Fruit fly (Drosophila melanogaster) whole organism, pupa: ENCODE measurements around the gene CG31778.

ENCODE experiments used
- CG12605 ChIP-seq: fragments of 200-800 bp; sonication (Bioruptor generic); IDR thresholded peaks from 2 replicates; pipeline ENCODE4 v1.3.6; 2022; ENCODE audit warnings: missing biosample characterization, missing genetic modification characterization
- CG13204 ChIP-seq: fragments of 200-800 bp; sonication (Bioruptor generic); optimal IDR thresholded peaks from 2 replicates; lab custom pipeline; 2018; ENCODE audit warnings: missing biosample characterization, mild to moderate bottlenecking, missing genetic modification characterization, moderate library complexity
- CG14655 ChIP-seq: fragments of 200-800 bp; sonication (Bioruptor generic); optimal IDR thresholded peaks from 3 replicates; lab custom pipeline; 2017; ENCODE audit warnings: mild to moderate bottlenecking, missing biosample characterization, missing genetic modification reagents, missing genetic modification characterization
- CG34367 ChIP-seq: fragments of 200-800 bp; sonication (Bioruptor generic); optimal IDR thresholded peaks from 2 replicates; lab custom pipeline; 2018; ENCODE audit warnings: missing biosample characterization, mild to moderate bottlenecking, missing genetic modification characterization
- CG4496 ChIP-seq: fragments of 200-800 bp; sonication (Bioruptor generic); IDR thresholded peaks from 3 replicates; pipeline ENCODE4 v1.3.6; 2022; ENCODE audit warnings: missing biosample characterization, missing genetic modification characterization
- CG8301 ChIP-seq: fragments of 200-800 bp; sonication (Bioruptor generic); optimal IDR thresholded peaks from 2 replicates; lab custom pipeline; 2018; ENCODE audit warnings: missing biosample characterization, mild to moderate bottlenecking, missing genetic modification characterization
- EcR ChIP-seq: fragments of 200-800 bp; sonication (Bioruptor generic); optimal IDR thresholded peaks from 3 replicates; lab custom pipeline; 2019; ENCODE audit warnings: missing biosample characterization, missing genetic modification characterization, mild to moderate bottlenecking, moderate library complexity, missing genetic modification reagents
- Ets98B ChIP-seq: fragments of 200-800 bp; sonication (Bioruptor generic); IDR thresholded peaks from 2 replicates; pipeline ENCODE4 v1.3.6; 2022; ENCODE audit warnings: missing biosample characterization, missing genetic modification characterization

DNA sequence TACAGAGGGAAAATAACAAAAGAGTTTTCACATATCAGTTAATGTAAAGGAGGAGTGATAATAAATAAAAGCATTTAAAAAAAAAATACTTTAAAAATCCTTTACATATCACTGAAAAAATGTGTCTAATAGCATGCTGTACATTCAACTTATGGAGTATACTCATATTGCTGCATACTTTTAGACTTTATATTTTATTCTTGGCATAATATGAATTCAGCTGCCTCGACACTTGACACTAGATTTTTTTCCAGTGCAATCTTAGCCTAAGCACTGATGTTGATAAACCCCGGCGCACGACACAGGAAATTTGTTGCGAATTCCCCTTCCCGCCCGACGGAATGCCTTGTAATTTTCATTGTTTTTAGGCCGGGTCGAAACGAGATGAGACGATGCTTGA, 35.2 kb upstream of the CG31778 start:
- TF ChIP-seq CG13204 (GFP tag; lab: Kevin White, UChicago) (no peak), Ets98B (no peak), CG14655 (GFP tag; lab: Kevin White, UChicago) (no peak), CG4496 (GFP tag; lab: Robert Waterston, UW) (no peak), CG34367 (tag; lab: Kevin White, UChicago) (no peak), CG8301 (tag; lab: Kevin White, UChicago) (no peak), CG12605 (no peak), EcR (GFP tag; lab: Kevin White, UChicago) (no peak)
